Worm (Caenorhabditis elegans): Measurements from ENCODE around the gene F13D12.10.
A peak's percentile ranks its signal among the peaks of the same experiment; 100 is the strongest.

Gene F13D12.10

DNA sequence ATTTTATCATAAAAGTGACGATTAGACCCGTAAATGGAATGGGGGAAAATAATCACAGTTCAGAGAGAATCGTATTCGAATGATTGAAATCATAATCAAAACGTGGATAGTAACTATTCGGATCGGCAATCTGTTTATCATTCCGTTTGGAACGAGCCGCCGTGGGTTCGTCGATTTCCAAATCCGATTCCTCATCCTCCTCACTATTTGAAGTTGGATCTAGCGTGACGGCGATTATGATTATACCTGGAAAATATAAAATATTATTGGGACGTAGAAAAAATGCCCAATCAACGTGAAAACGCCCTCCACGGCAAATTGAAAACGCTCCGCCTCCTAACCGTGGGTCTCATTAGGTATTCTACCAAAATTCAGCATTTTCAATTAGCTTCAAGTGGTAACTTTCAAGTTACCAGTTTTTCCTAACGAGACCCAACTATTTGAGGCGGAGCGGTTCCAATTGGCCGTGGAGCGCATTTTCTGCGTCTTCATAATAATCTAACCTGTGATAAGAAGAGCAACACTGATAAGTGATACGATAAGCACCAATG is 17.6 kb downstream of the F13D12.10 start (continued):
- TF ChIP-seq unc-86 (tag; optimal IDR thresholded peaks at IDR 0.05), result no peak
- TF ChIP-seq nhr-85 (tag), result peak; percentile 47
- no peak for TF ChIP-seq zip-4 (GFP tag; optimal IDR thresholded peaks at IDR 0.05)
- no peak for TF ChIP-seq ces-1 (GFP tag; optimal IDR thresholded peaks at IDR 0.05)
- no peak for TF ChIP-seq sox-4 (tag; optimal IDR thresholded peaks at IDR 0.05)
- TF ChIP-seq nhr-71 (tag; optimal IDR thresholded peaks at IDR 0.05), result peak; percentile 58
- no peak for TF ChIP-seq efl-1 (optimal IDR thresholded peaks at IDR 0.05)
- TF ChIP-seq efl-1 (GFP tag; optimal IDR thresholded peaks at IDR 0.05 in 1 of 2), result peak in 1 of 2 experiments; percentile 88
- TF ChIP-seq nhr-47 (tag; optimal IDR thresholded peaks at IDR 0.05), result peak; percentile 26
- TF ChIP-seq egl-27 (tag; optimal IDR thresholded peaks at IDR 0.05), result no peak

ce11 chrII:11732513-11732912 is 18.9 kb downstream of the F13D12.10 start, which contains the start of gene F13D12.8:
Gene F13D12.8, minus strand, starts transcription at chrII:11732594.
- TF ChIP-seq nhr-19 (GFP tag; conservative IDR thresholded peaks at IDR 0.05) (no peak), pqm-1 (tag; optimal IDR thresholded peaks at IDR 0.05) (no peak), ceh-63 (GFP tag; optimal IDR thresholded peaks at IDR 0.05) (no peak), nhr-28 (tag; optimal IDR thresholded peaks at IDR 0.05) (no peak), nhr-47 (tag; optimal IDR thresholded peaks at IDR 0.05) (no peak), aly-2 (tag; optimal IDR thresholded peaks at IDR 0.05) (no peak), nhr-85 (tag) (no peak), sup-37 (GFP tag; optimal IDR thresholded peaks at IDR 0.05) (no peak), hpl-2 (GFP tag; optimal IDR thresholded peaks at IDR 0.05) (no peak), rnt-1 (tag; optimal IDR thresholded peaks at IDR 0.05) (no peak), lin-39 (tag; optimal IDR thresholded peaks at IDR 0.05) (no peak), lin-13 (GFP tag; optimal IDR thresholded peaks at IDR 0.05) (no peak), ces-1 (GFP tag; optimal IDR thresholded peaks at IDR 0.05) (no peak), mef-2 (tag; optimal IDR thresholded peaks at IDR 0.05) (no peak), snpc-4 (tag; optimal IDR thresholded peaks at IDR 0.05) (peak; percentile 36), lin-14 (GFP tag; optimal IDR thresholded peaks at IDR 0.05) (peak; percentile 73), lin-35 (GFP tag; optimal IDR thresholded peaks at IDR 0.05) (no peak), dsc-1 (tag; optimal IDR thresholded peaks at IDR 0.05) (peak; percentile 62)

ce11 chrII:11733850-11734249 is 20.3 kb downstream of the F13D12.10 start:
- no peak for TF ChIP-seq egl-13 (tag; optimal IDR thresholded peaks at IDR 0.05)
- TF ChIP-seq pqm-1 (tag; optimal IDR thresholded peaks at IDR 0.05), result no peak
- TF ChIP-seq lin-14 (GFP tag; optimal IDR thresholded peaks at IDR 0.05), result peak; percentile 44
- no peak for TF ChIP-seq unc-98 (GFP tag; IDR thresholded peaks at IDR 0.05)
- TF ChIP-seq sox-4 (tag; optimal IDR thresholded peaks at IDR 0.05), result no peak
- no peak for TF ChIP-seq fos-1 (tag; optimal IDR thresholded peaks at IDR 0.05)
- TF ChIP-seq nhr-71 (tag; optimal IDR thresholded peaks at IDR 0.05), result no peak
- no peak for TF ChIP-seq nhr-11 (tag; optimal IDR thresholded peaks at IDR 0.05)
- TF ChIP-seq nhr-85 (tag), result peak; percentile 29
- TF ChIP-seq tlp-1 (tag; optimal IDR thresholded peaks at IDR 0.05), result no peak

DNA sequence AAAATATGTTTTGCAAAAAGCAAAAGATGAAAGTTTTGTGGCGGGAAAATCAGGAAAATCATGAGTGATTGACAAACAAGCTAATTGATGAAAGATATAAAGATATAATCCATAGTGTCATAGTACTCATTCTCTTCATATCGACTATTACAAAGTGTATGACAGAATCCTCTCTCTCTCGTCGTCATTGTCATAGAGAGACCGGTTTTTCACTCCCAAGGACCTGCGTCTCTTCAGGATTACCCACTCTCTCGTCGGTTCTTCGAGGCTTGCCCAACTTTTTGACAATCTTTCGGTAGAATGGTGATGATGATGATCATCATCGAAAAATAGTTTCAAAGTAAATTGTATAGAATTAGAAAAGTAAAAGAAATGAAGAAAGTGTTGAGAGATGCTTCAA is 23.7 kb downstream of the F13D12.10 start:
- TF ChIP-seq mab-9 (GFP tag; IDR thresholded peaks at IDR 0.05) (no peak), lin-13 (GFP tag; optimal IDR thresholded peaks at IDR 0.05) (no peak), egl-27 (tag; optimal IDR thresholded peaks at IDR 0.05) (no peak), hlh-17 (GFP tag; optimal IDR thresholded peaks at IDR 0.05; ENCODE audit: borderline replicate concordance) (no peak), unc-98 (GFP tag; IDR thresholded peaks at IDR 0.05) (no peak), lin-39 (tag; optimal IDR thresholded peaks at IDR 0.05) (no peak), sptf-1 (tag; optimal IDR thresholded peaks at IDR 0.05) (no peak), snu-23 (GFP tag; optimal IDR thresholded peaks at IDR 0.05) (peak; percentile 79), nhr-19 (GFP tag; conservative IDR thresholded peaks at IDR 0.05) (peak; percentile 41; the same call in 1 of the 2 replicates), mef-2 (tag; optimal IDR thresholded peaks at IDR 0.05) (no peak), dpl-1 (GFP tag; optimal IDR thresholded peaks at IDR 0.05) (peak in 1 of 3 experiments; percentile 30), fkh-4 (tag; optimal IDR thresholded peaks at IDR 0.05; ENCODE audit: borderline replicate concordance) (no peak), unc-30 (tag; optimal IDR thresholded peaks at IDR 0.05) (no peak), swsn-7 (tag; optimal IDR thresholded peaks at IDR 0.05) (peak; percentile 22), irx-1 (tag; optimal IDR thresholded peaks at IDR 0.05) (no peak), fos-1 (tag; optimal IDR thresholded peaks at IDR 0.05) (no peak), nhr-237 (tag; optimal IDR thresholded peaks at IDR 0.05) (no peak), nhr-28 (tag; optimal IDR thresholded peaks at IDR 0.05) (no peak), dsc-1 (tag; optimal IDR thresholded peaks at IDR 0.05) (no peak), ceh-8 (GFP tag; optimal IDR thresholded peaks at IDR 0.05) (no peak), ztf-4 (tag; optimal IDR thresholded peaks at IDR 0.05) (peak; percentile 69), nhr-71 (tag; optimal IDR thresholded peaks at IDR 0.05) (peak; percentile 74), lin-35 (GFP tag; optimal IDR thresholded peaks at IDR 0.05) (peak in 1 of 2 experiments; percentile 47), nhr-12 (tag; optimal IDR thresholded peaks at IDR 0.05) (no peak), nhr-85 (tag) (peak; percentile 93), tbx-2 (tag; optimal IDR thresholded peaks at IDR 0.05) (peak; percentile 57), rnt-1 (tag; optimal IDR thresholded peaks at IDR 0.05) (peak; percentile 20), tlp-1 (tag; optimal IDR thresholded peaks at IDR 0.05) (no peak), sox-4 (tag; optimal IDR thresholded peaks at IDR 0.05) (no peak), ceh-88 (GFP tag; IDR thresholded peaks at IDR 0.05) (no peak)
